Worm (Caenorhabditis elegans) whole organism, late embryonic: ENCODE data around the gene C25G4.17.

Experiments
- F13H6.1 ChIP-seq: sonication (generic microtip); optimal IDR thresholded peaks from 2 replicates; lab custom pipeline; 2016; ENCODE audit warnings: missing genetic modification characterization, missing compliant biosample characterization
- T23F11.4 ChIP-seq: fragments of 200-800 bp; sonication (Bioruptor generic); optimal IDR thresholded peaks from 2 replicates; lab custom pipeline; 2018; ENCODE audit warnings: mild to moderate bottlenecking, missing genetic modification characterization, missing compliant biosample characterization
- ama-1 ChIP-seq: fragments of 150-350 bp; optimal IDR thresholded peaks from 2 replicates; lab custom pipeline; 2014
- ceh-19 ChIP-seq: fragments of 200-800 bp; sonication (Bioruptor generic); optimal IDR thresholded peaks from 2 replicates; lab custom pipeline; 2018; ENCODE audit warnings: mild to moderate bottlenecking, missing genetic modification characterization, missing compliant biosample characterization
- ceh-2 ChIP-seq: sonication (generic microtip); optimal IDR thresholded peaks from 2 replicates; lab custom pipeline; 2016; ENCODE audit warnings: missing genotype, missing genetic modification characterization, missing compliant biosample characterization
- ceh-22 ChIP-seq: sonication (generic microtip); optimal IDR thresholded peaks from 2 replicates; lab custom pipeline; 2017; ENCODE audit warnings: missing biosample characterization, missing genetic modification characterization
- ceh-24 ChIP-seq: sonication (generic microtip); optimal IDR thresholded peaks from 2 replicates; lab custom pipeline; 2016; ENCODE audit warnings: mild to moderate bottlenecking, missing genetic modification characterization, missing compliant biosample characterization
- ceh-30 ChIP-seq: fragments of 150-350 bp; optimal IDR thresholded peaks from 2 replicates; lab custom pipeline; 2014; ENCODE audit warnings: missing biosample characterization, missing genetic modification characterization
- ceh-31 ChIP-seq: sonication (generic microtip); optimal IDR thresholded peaks from 2 replicates; lab custom pipeline; 2016; ENCODE audit warnings: missing genetic modification characterization, missing compliant biosample characterization
- ceh-34 ChIP-seq: sonication (generic microtip); optimal IDR thresholded peaks from 2 replicates; lab custom pipeline; 2016; ENCODE audit warnings: mild to moderate bottlenecking, missing genetic modification characterization, missing compliant biosample characterization
- ceh-48 ChIP-seq: sonication (generic microtip); optimal IDR thresholded peaks from 2 replicates; lab custom pipeline; 2016; ENCODE audit warnings: missing genetic modification characterization, inconsistent platforms, missing compliant biosample characterization
- che-1 ChIP-seq: sonication (generic microtip); optimal IDR thresholded peaks from 2 replicates; lab custom pipeline; 2016; ENCODE audit warnings: mild to moderate bottlenecking, missing genetic modification characterization, missing compliant biosample characterization
- elt-4 ChIP-seq: sonication (generic microtip); optimal IDR thresholded peaks from 2 replicates; lab custom pipeline; 2016; ENCODE audit warnings: missing genetic modification characterization, missing compliant biosample characterization
- eyg-1 ChIP-seq: sonication (generic microtip); optimal IDR thresholded peaks from 2 replicates; lab custom pipeline; 2016; ENCODE audit warnings: missing genotype, missing genetic modification characterization, missing compliant biosample characterization
- fkh-10 ChIP-seq: fragments of 150-350 bp; optimal IDR thresholded peaks from 2 replicates; lab custom pipeline; 2014; ENCODE audit warnings: missing biosample characterization, missing genetic modification reagents, missing genetic modification characterization
- fkh-6 ChIP-seq: sonication (generic microtip); optimal IDR thresholded peaks from 2 replicates; lab custom pipeline; 2016; ENCODE audit warnings: missing genetic modification characterization, missing compliant biosample characterization
- gmeb-2 ChIP-seq: sonication (generic microtip); optimal IDR thresholded peaks from 2 replicates; lab custom pipeline; 2016; ENCODE audit warnings: missing genetic modification characterization, inconsistent platforms, missing compliant biosample characterization
- hlh-13 ChIP-seq: fragments of 200-800 bp; sonication (Bioruptor generic); optimal IDR thresholded peaks from 2 replicates; lab custom pipeline; 2018; ENCODE audit warnings: mild to moderate bottlenecking, missing genetic modification characterization, missing compliant biosample characterization
- lim-6 ChIP-seq: sonication (generic microtip); optimal IDR thresholded peaks from 2 replicates; lab custom pipeline; 2016; ENCODE audit warnings: missing genetic modification characterization, missing compliant biosample characterization
- lin-11 ChIP-seq: fragments of 200-800 bp; sonication (Bioruptor generic); optimal IDR thresholded peaks from 2 replicates; lab custom pipeline; 2018; ENCODE audit warnings: mild to moderate bottlenecking, missing genetic modification characterization, missing compliant biosample characterization
- madf-2 ChIP-seq: sonication (generic microtip); optimal IDR thresholded peaks from 2 replicates; lab custom pipeline; 2017; ENCODE audit warnings: missing genetic modification characterization, missing compliant biosample characterization
- nfya-1 ChIP-seq: sonication (generic microtip); optimal IDR thresholded peaks from 2 replicates; lab custom pipeline; 2017; ENCODE audit warnings: missing genetic modification characterization, mild to moderate bottlenecking, missing compliant biosample characterization, antibody characterized with exemption, moderate library complexity
- nhr-11 ChIP-seq: fragments of 150-350 bp; optimal IDR thresholded peaks from 2 replicates; lab custom pipeline; 2014; ENCODE audit warnings: missing biosample characterization, missing genetic modification characterization
- npax-4 ChIP-seq: sonication (generic microtip); optimal IDR thresholded peaks from 2 replicates; lab custom pipeline; 2016; ENCODE audit warnings: missing genetic modification characterization, missing compliant biosample characterization
- odd-2 ChIP-seq: sonication (generic microtip); optimal IDR thresholded peaks from 2 replicates; lab custom pipeline; 2017; ENCODE audit warnings: antibody characterized with exemption, mild to moderate bottlenecking, missing genetic modification characterization, missing compliant biosample characterization
- pag-3 ChIP-seq: sonication (generic microtip); optimal IDR thresholded peaks from 2 replicates; lab custom pipeline; 2016; ENCODE audit warnings: missing compliant biosample characterization, missing genetic modification characterization, borderline replicate concordance
- pat-9 ChIP-seq: fragments of 200-800 bp; sonication (Bioruptor generic); optimal IDR thresholded peaks from 2 replicates; lab custom pipeline; 2018; ENCODE audit warnings: mild to moderate bottlenecking, missing genetic modification characterization, moderate library complexity, missing compliant biosample characterization
- pax-1 ChIP-seq: fragments of 150-350 bp; optimal IDR thresholded peaks from 2 replicates; lab custom pipeline; 2014; ENCODE audit warnings: missing biosample characterization, missing genetic modification characterization
- pha-4 ChIP-seq: fragments of 150-350 bp; optimal IDR thresholded peaks from 2 replicates; lab custom pipeline; 2018; ENCODE audit warnings: missing biosample characterization, missing genetic modification reagents, missing genetic modification characterization
- ref-2 ChIP-seq: sonication (generic microtip); optimal IDR thresholded peaks from 2 replicates; lab custom pipeline; 2016; ENCODE audit warnings: missing genetic modification characterization, missing compliant biosample characterization
- rnt-1 ChIP-seq: sonication (generic microtip); optimal IDR thresholded peaks from 2 replicates; lab custom pipeline; 2016; ENCODE audit warnings: missing genetic modification characterization, missing compliant biosample characterization
- sox-2 ChIP-seq: fragments of 200-800 bp; sonication (Bioruptor generic); IDR thresholded peaks from 2 replicates; pipeline ENCODE4 v1.3.6; 2022; ENCODE audit warnings: missing genetic modification reagents, missing genetic modification characterization, missing compliant biosample characterization
- sox-4 ChIP-seq: sonication (generic microtip); optimal IDR thresholded peaks from 2 replicates; lab custom pipeline; 2017; ENCODE audit warnings: mild to moderate bottlenecking, missing genetic modification characterization, inconsistent platforms, missing compliant biosample characterization
- tbx-2 ChIP-seq: sonication (generic microtip); optimal IDR thresholded peaks from 2 replicates; lab custom pipeline; 2016; ENCODE audit warnings: missing genetic modification characterization, missing compliant biosample characterization
- ttx-3 ChIP-seq: sonication (generic microtip); optimal IDR thresholded peaks from 2 replicates; lab custom pipeline; 2016; ENCODE audit warnings: missing genetic modification reagents, missing genetic modification characterization, missing compliant biosample characterization
- unc-3 ChIP-seq, 2 experiments: fragments of 200-800 bp in 1 of 2; sonication (Bioruptor generic) in 1 of 2; sonication (generic microtip) in 1 of 2; conservative IDR thresholded peaks in 1 of 2; optimal IDR thresholded peaks in 1 of 2; 2 replicates each; pipeline versions ENCODE4 v1.3.6 to Lab custom; 2016 to 2022; ENCODE audit warnings: missing compliant biosample characterization in 2 of 2, missing genetic modification characterization in 2 of 2, missing genetic modification reagents in 1 of 2
- unc-55 ChIP-seq: sonication (generic microtip); optimal IDR thresholded peaks from 2 replicates; lab custom pipeline; 2017; ENCODE audit warnings: missing biosample characterization, missing genetic modification reagents, missing genetic modification characterization
- unc-86 ChIP-seq: sonication (generic microtip); optimal IDR thresholded peaks from 2 replicates; lab custom pipeline; 2016; ENCODE audit warnings: missing genetic modification characterization, missing compliant biosample characterization
- zip-5 ChIP-seq: sonication (generic microtip); optimal IDR thresholded peaks from 2 replicates; lab custom pipeline; 2016; ENCODE audit warnings: missing genetic modification characterization, missing compliant biosample characterization

The C25G4.17 gene

ce11 chrIV:12456613-12457012 is 14.8 kb downstream of the C25G4.17 start, which contains the start of gene C25G4.7:
Gene C25G4.7, plus strand, starts transcription at chrIV:12456913.
- TF ChIP-seq rnt-1 (tag; lab: Kevin White, UChicago) (no peak), gmeb-2 (tag; lab: Kevin White, UChicago) (no peak), unc-86 (tag; lab: Kevin White, UChicago) (no peak), pag-3 (tag; lab: Kevin White, UChicago) (no peak), odd-2 (tag; lab: Kevin White, UChicago) (no peak), hlh-13 (GFP tag; lab: Kevin White, UChicago) (no peak), ceh-22 (tag; lab: Kevin White, UChicago) (no peak)

ce11 chrIV:12463370-12463769 is 21.6 kb downstream of the C25G4.17 start, which contains the start of gene C25G4.8:
Gene C25G4.8, minus strand, starts transcription at chrIV:12463470.
- TF ChIP-seq ceh-2 (tag; lab: Kevin White, UChicago) (no peak), sox-2 (no peak), npax-4 (no peak), eyg-1 (tag; lab: Kevin White, UChicago) (no peak), ama-1 (lab: Kevin White, UChicago) (no peak), madf-2 (tag; lab: Kevin White, UChicago) (no peak), pha-4 (tag; lab: Kevin White, UChicago) (no peak), ceh-48 (tag; lab: Kevin White, UChicago) (no peak), fkh-6 (no peak), ceh-31 (tag; lab: Kevin White, UChicago) (no peak), nfya-1 (no peak), F13H6.1 (tag; lab: Kevin White, UChicago) (no peak), ceh-34 (tag; lab: Kevin White, UChicago) (no peak), ceh-19 (GFP tag; lab: Kevin White, UChicago) (no peak), odd-2 (tag; lab: Kevin White, UChicago) (no peak), pat-9 (no peak), ceh-24 (no peak)

- TF ChIP-seq ama-1 (lab: Kevin White, UChicago) (no peak), ceh-48 (tag; lab: Kevin White, UChicago) (no peak), lin-11 (tag; lab: Kevin White, UChicago) (no peak), ceh-34 (tag; lab: Kevin White, UChicago) (no peak), fkh-10 (no peak), ceh-31 (tag; lab: Kevin White, UChicago) (no peak), zip-5 (tag; lab: Kevin White, UChicago) (no peak), sox-4 (tag; lab: Kevin White, UChicago) (no peak), elt-4 (tag; lab: Kevin White, UChicago) (no peak), pax-1 (tag; lab: Kevin White, UChicago) (no peak), lim-6 (tag; lab: Kevin White, UChicago) (no peak), ttx-3 (tag; lab: Kevin White, UChicago) (no peak), nhr-11 (tag; lab: Kevin White, UChicago) (no peak), F13H6.1 (tag; lab: Kevin White, UChicago) (no peak), ceh-19 (GFP tag; lab: Kevin White, UChicago) (no peak)
Measured at ce11 chrIV:12464822-12465221, 23.0 kb downstream of the C25G4.17 start.

ce11 chrIV:12467761-12468160 is 25.9 kb downstream of the C25G4.17 start:
- TF ChIP-seq T23F11.4 (GFP tag; lab: Kevin White, UChicago) (no peak), rnt-1 (tag; lab: Kevin White, UChicago) (no peak), unc-3 (GFP tag; conservative IDR thresholded peaks at IDR 0.05; lab: Robert Waterston, UW) (no peak), unc-3 (tag; optimal IDR thresholded peaks at IDR 0.05; lab: Kevin White, UChicago) (no peak), ceh-30 (tag; lab: Kevin White, UChicago) (no peak), che-1 (tag; lab: Kevin White, UChicago) (no peak), ceh-24 (no peak), pax-1 (tag; lab: Kevin White, UChicago) (no peak), tbx-2 (tag; lab: Kevin White, UChicago) (no peak), ceh-2 (tag; lab: Kevin White, UChicago) (no peak), ref-2 (tag; lab: Kevin White, UChicago) (no peak), unc-86 (tag; lab: Kevin White, UChicago) (no peak), lim-6 (tag; lab: Kevin White, UChicago) (no peak), eyg-1 (tag; lab: Kevin White, UChicago) (no peak), ttx-3 (tag; lab: Kevin White, UChicago) (no peak), nfya-1 (no peak), ceh-22 (tag; lab: Kevin White, UChicago) (no peak), unc-55 (GFP tag; lab: Kevin White, UChicago) (no peak), zip-5 (tag; lab: Kevin White, UChicago) (no peak)
